Fruit fly (Drosophila melanogaster): ENCODE data around the gene ltl.

- TF ChIP-seq tx (GFP tag; optimal IDR thresholded peaks at IDR 0.05) (no peak), da (GFP tag; optimal IDR thresholded peaks at IDR 0.05) (no peak), sqz (GFP tag; optimal IDR thresholded peaks at IDR 0.05) (no peak), HHEX (GFP tag; optimal IDR thresholded peaks at IDR 0.05) (no peak), D19A (tag; optimal IDR thresholded peaks at IDR 0.05) (no peak), caup (GFP tag; optimal IDR thresholded peaks at IDR 0.05; ENCODE audit: severe bottlenecking) (no peak), Nf-YA (GFP tag; IDR thresholded peaks at IDR 0.05) (no peak), YL-1 (GFP tag; optimal IDR thresholded peaks at IDR 0.05) (no peak), CG17361 (GFP tag; IDR thresholded peaks at IDR 0.05) (no peak), Deaf1 (tag; optimal IDR thresholded peaks at IDR 0.05) (no peak)
Observed at dm6 chr3L:7496097-7496496, 22.7 kb upstream of the ltl start, which contains the start of gene Cyp4d8.
